Fruit fly (Drosophila melanogaster) whole organism, pupa: ENCODE data around the gene dpr9.

Experiments
- CG10348 ChIP-seq: fragments of 200-800 bp; sonication (Bioruptor generic); IDR thresholded peaks from 2 replicates; pipeline ENCODE4 v1.3.6; 2022; ENCODE audit warnings: missing biosample characterization, missing genetic modification characterization
- CG12605 ChIP-seq: fragments of 200-800 bp; sonication (Bioruptor generic); IDR thresholded peaks from 2 replicates; pipeline ENCODE4 v1.3.6; 2022; ENCODE audit warnings: missing biosample characterization, missing genetic modification characterization
- CG13204 ChIP-seq: fragments of 200-800 bp; sonication (Bioruptor generic); optimal IDR thresholded peaks from 2 replicates; lab custom pipeline; 2018; ENCODE audit warnings: missing biosample characterization, mild to moderate bottlenecking, missing genetic modification characterization, moderate library complexity
- CG14655 ChIP-seq: fragments of 200-800 bp; sonication (Bioruptor generic); optimal IDR thresholded peaks from 3 replicates; lab custom pipeline; 2017; ENCODE audit warnings: mild to moderate bottlenecking, missing biosample characterization, missing genetic modification reagents, missing genetic modification characterization
- CG15710 ChIP-seq: fragments of 200-800 bp; sonication (Bioruptor generic); optimal IDR thresholded peaks from 2 replicates; lab custom pipeline; 2018; ENCODE audit warnings: missing biosample characterization, mild to moderate bottlenecking, missing genetic modification characterization, moderate library complexity
- CG17806 ChIP-seq: fragments of 200-800 bp; sonication (Bioruptor generic); optimal IDR thresholded peaks from 2 replicates; lab custom pipeline; 2018; ENCODE audit warnings: missing biosample characterization, mild to moderate bottlenecking, missing genetic modification characterization, moderate library complexity
- CG32121 ChIP-seq: fragments of 200-800 bp; sonication (Bioruptor generic); IDR thresholded peaks from 2 replicates; pipeline ENCODE4 v1.3.6; 2022; ENCODE audit warnings: missing biosample characterization, missing genetic modification characterization
- CG34367 ChIP-seq: fragments of 200-800 bp; sonication (Bioruptor generic); optimal IDR thresholded peaks from 2 replicates; lab custom pipeline; 2018; ENCODE audit warnings: missing biosample characterization, mild to moderate bottlenecking, missing genetic modification characterization
- CG4496 ChIP-seq: fragments of 200-800 bp; sonication (Bioruptor generic); IDR thresholded peaks from 3 replicates; pipeline ENCODE4 v1.3.6; 2022; ENCODE audit warnings: missing biosample characterization, missing genetic modification characterization
- CG8159 ChIP-seq: fragments of 200-800 bp; sonication (Bioruptor generic); optimal IDR thresholded peaks from 3 replicates; lab custom pipeline; 2018; ENCODE audit warnings: missing biosample characterization, mild to moderate bottlenecking, missing genetic modification characterization, moderate library complexity
- CG8301 ChIP-seq: fragments of 200-800 bp; sonication (Bioruptor generic); optimal IDR thresholded peaks from 2 replicates; lab custom pipeline; 2018; ENCODE audit warnings: missing biosample characterization, mild to moderate bottlenecking, missing genetic modification characterization
- CG9948 ChIP-seq: fragments of 200-800 bp; sonication (Bioruptor generic); optimal IDR thresholded peaks from 2 replicates; lab custom pipeline; 2018; ENCODE audit warnings: missing biosample characterization, mild to moderate bottlenecking, missing genetic modification characterization, moderate library complexity
- D1 ChIP-seq: fragments of 200-800 bp; sonication (Bioruptor generic); optimal IDR thresholded peaks from 2 replicates; lab custom pipeline; 2018; ENCODE audit warnings: missing biosample characterization, mild to moderate bottlenecking, missing genetic modification characterization, moderate library complexity
- EcR ChIP-seq: fragments of 200-800 bp; sonication (Bioruptor generic); optimal IDR thresholded peaks from 3 replicates; lab custom pipeline; 2019; ENCODE audit warnings: missing biosample characterization, missing genetic modification characterization, mild to moderate bottlenecking, moderate library complexity, missing genetic modification reagents
- Ets98B ChIP-seq: fragments of 200-800 bp; sonication (Bioruptor generic); IDR thresholded peaks from 2 replicates; pipeline ENCODE4 v1.3.6; 2022; ENCODE audit warnings: missing biosample characterization, missing genetic modification characterization
- Pif1A ChIP-seq: fragments of 200-800 bp; sonication (Bioruptor generic); optimal IDR thresholded peaks from 3 replicates; lab custom pipeline; 2016; ENCODE audit warnings: missing biosample characterization, missing genetic modification characterization
- Pif1B ChIP-seq: fragments of 200-800 bp; sonication (Bioruptor generic); optimal IDR thresholded peaks from 3 replicates; lab custom pipeline; 2016; ENCODE audit warnings: missing biosample characterization, missing genetic modification characterization
- Snoo ChIP-seq: fragments of 200-800 bp; sonication (Bioruptor generic); optimal IDR thresholded peaks from 3 replicates; lab custom pipeline; 2017; ENCODE audit warnings: missing biosample characterization, mild to moderate bottlenecking, missing genetic modification characterization, inconsistent platforms
- fd96Ca ChIP-seq: fragments of 200-800 bp; sonication (Bioruptor generic); IDR thresholded peaks from 3 replicates; pipeline ENCODE4 v1.3.6; 2022; ENCODE audit warnings: missing biosample characterization, missing genetic modification characterization
- gl ChIP-seq: fragments of 200-800 bp; sonication (Bioruptor generic); optimal IDR thresholded peaks from 2 replicates; lab custom pipeline; 2018; ENCODE audit warnings: missing biosample characterization, mild to moderate bottlenecking, missing genetic modification characterization
- rn ChIP-seq: fragments of 200-800 bp; sonication (Bioruptor generic); IDR thresholded peaks from 2 replicates; pipeline ENCODE4 v1.3.6; 2022; ENCODE audit warnings: missing biosample characterization, missing genetic modification characterization

The dpr9 gene

DNA sequence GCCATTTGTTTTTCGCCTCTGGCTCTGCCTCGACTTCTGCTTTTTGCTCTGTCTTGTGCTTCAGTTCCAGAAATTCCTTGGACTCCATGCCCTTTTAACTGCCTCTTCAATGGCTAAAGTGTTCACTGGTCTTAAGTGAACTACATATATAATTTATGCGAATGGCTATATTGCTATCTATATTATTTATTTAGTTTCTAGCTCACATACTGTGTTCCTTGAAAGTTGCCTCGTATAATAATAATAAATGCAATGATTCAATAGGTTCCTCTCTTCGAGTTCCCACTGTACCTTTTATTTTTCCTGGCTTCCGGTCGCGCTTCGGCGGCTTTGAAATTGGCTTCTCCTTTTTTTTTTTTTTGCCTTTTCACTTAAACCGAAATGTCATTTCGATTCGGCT, 42.7 kb upstream of the dpr9 start:
- TF ChIP-seq CG12605 (GFP tag; lab: Robert Waterston, UW), result no peak
- TF ChIP-seq Snoo, result no peak
- no peak for TF ChIP-seq CG4496 (GFP tag; lab: Robert Waterston, UW)
- no peak for TF ChIP-seq CG13204 (GFP tag; lab: Kevin White, UChicago)
- no peak for TF ChIP-seq CG34367 (tag; lab: Kevin White, UChicago)
- TF ChIP-seq fd96Ca (GFP tag; lab: Robert Waterston, UW), result no peak
- TF ChIP-seq CG15710, result no peak
- no peak for TF ChIP-seq Pif1A
- TF ChIP-seq rn (GFP tag; lab: Robert Waterston, UW), result no peak
- TF ChIP-seq Pif1B, result no peak
- no peak for TF ChIP-seq CG32121 (GFP tag; lab: Robert Waterston, UW)
- no peak for TF ChIP-seq CG8301
- TF ChIP-seq gl (tag; lab: Kevin White, UChicago), result no peak
- no peak for TF ChIP-seq CG9948 (tag; lab: Kevin White, UChicago)
- TF ChIP-seq EcR (GFP tag; lab: Kevin White, UChicago), result no peak
- no peak for TF ChIP-seq CG10348 (GFP tag; lab: Robert Waterston, UW)
- TF ChIP-seq CG17806, result no peak
- no peak for TF ChIP-seq Ets98B
- TF ChIP-seq CG8159, result no peak

DNA sequence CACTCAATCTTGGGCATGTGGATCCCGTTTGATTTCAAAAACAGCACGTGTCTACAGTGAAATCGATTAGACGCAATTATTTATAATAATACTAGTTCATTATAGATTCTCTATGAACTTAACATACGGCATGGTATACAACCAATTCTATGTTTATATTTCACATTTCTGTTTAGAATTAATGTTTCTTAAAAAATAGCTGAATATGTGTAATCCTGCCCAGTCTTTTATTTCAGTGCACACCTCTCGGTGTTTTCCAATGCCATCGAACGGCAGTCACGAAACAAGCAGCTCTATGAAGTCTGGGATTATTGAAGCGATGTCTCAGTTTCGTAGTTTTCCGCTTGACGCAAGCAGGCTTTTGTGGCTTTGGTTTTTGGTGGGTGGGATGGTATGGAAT, 40.8 kb upstream of the dpr9 start:
- TF ChIP-seq EcR (GFP tag; lab: Kevin White, UChicago), result no peak
- no peak for TF ChIP-seq CG9948 (tag; lab: Kevin White, UChicago)
- TF ChIP-seq fd96Ca (GFP tag; lab: Robert Waterston, UW), result no peak
- no peak for TF ChIP-seq CG13204 (GFP tag; lab: Kevin White, UChicago)
- TF ChIP-seq Ets98B, result no peak
- no peak for TF ChIP-seq D1

DNA sequence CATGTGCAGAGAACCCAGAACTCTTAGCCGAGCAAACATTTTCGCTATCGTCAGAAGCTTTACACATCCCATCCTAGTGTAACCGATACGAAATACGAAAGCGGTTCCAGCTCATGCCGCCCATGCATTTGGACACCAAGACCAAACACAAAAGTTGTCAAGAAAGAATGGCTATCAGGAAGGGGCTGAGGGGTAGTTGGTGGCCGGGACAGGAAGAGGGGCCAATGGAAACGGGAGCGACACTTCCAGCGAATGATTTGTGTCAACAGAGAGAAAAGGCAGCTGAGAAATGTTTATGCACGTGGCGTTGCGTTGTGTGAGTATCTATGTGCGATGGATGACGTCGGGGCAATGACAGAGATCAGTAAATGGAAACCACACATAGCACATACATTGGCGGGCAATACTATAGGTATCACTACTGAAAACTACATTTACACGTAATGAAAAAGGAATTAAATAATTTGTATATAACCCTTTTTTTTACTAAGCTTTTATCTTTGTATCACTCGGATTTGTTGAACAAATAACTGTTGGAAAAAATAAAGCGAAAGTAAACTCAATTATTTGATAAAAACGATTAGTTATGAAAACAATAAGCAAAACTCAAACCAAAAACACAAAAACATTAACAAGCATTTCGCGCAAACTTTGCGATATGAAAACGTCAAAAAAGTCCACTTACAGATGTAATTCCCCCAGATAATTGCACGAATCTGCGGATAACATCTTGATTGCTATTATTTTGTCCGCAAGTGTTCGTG, 37.6 kb upstream of the dpr9 start:
- no peak for TF ChIP-seq CG12605 (GFP tag; lab: Robert Waterston, UW)
- TF ChIP-seq CG17806, result peak; percentile 66
- TF ChIP-seq CG4496 (GFP tag; lab: Robert Waterston, UW), result 0 out of 3 replicates have a peak, but pooled peaks have one; percentile 17
- TF ChIP-seq D1, result peak; percentile 58
- TF ChIP-seq Snoo, result peak; percentile 20
- peak; percentile 81 for TF ChIP-seq CG15710
- TF ChIP-seq fd96Ca (GFP tag; lab: Robert Waterston, UW), result peak; percentile 66; the same call in 2 of the 3 replicates
- peak; percentile 39 for TF ChIP-seq gl (tag; lab: Kevin White, UChicago)
- peak; percentile 91 for TF ChIP-seq CG8301
- peak; percentile 40; the same call in 1 of the 2 replicates for TF ChIP-seq Ets98B
- TF ChIP-seq rn (GFP tag; lab: Robert Waterston, UW), result no peak
- TF ChIP-seq CG14655, result peak; percentile 95
- TF ChIP-seq Pif1A, result peak; percentile 83
- TF ChIP-seq CG10348 (GFP tag; lab: Robert Waterston, UW), result no peak
- peak; percentile 50; the same call in 1 of the 2 replicates for TF ChIP-seq CG32121 (GFP tag; lab: Robert Waterston, UW)
- peak; percentile 84 for TF ChIP-seq CG9948 (tag; lab: Kevin White, UChicago)
- TF ChIP-seq Pif1B, result peak; percentile 67
- TF ChIP-seq EcR (GFP tag; lab: Kevin White, UChicago), result peak; percentile 53
- TF ChIP-seq CG8159, result peak; percentile 87
- no peak for TF ChIP-seq CG13204 (GFP tag; lab: Kevin White, UChicago)
- peak; percentile 64 for TF ChIP-seq CG34367 (tag; lab: Kevin White, UChicago)

DNA sequence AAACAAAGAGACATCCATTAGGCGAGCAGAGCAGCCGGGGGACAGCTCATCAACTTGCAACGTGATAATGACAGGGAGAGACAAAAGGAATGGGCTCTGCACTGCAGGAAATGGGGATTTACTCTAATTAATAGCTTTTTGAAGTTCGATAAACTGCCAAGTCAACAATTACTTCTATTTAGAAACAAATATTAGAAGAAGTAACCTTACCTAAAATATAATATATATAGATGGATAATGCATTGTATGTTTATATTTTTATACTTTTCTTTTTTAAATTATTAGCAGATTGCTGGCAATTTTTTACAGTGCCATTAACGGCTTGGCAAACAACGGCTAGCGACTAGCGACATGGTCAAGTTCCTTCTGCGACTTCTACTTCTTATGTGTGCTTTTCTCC, 36.6 kb upstream of the dpr9 start:
- TF ChIP-seq CG14655, result peak; percentile 77
- no peak for TF ChIP-seq rn (GFP tag; lab: Robert Waterston, UW)
- TF ChIP-seq fd96Ca (GFP tag; lab: Robert Waterston, UW), result no peak
- TF ChIP-seq Ets98B, result peak; percentile 28; the same call in 1 of the 2 replicates
- peak; percentile 73 for TF ChIP-seq CG8301
- no peak for TF ChIP-seq Pif1B
- no peak for TF ChIP-seq CG12605 (GFP tag; lab: Robert Waterston, UW)
- TF ChIP-seq CG8159, result peak; percentile 42
- TF ChIP-seq CG9948 (tag; lab: Kevin White, UChicago), result peak; percentile 54
- TF ChIP-seq Snoo, result no peak
- no peak for TF ChIP-seq EcR (GFP tag; lab: Kevin White, UChicago)
- TF ChIP-seq CG15710, result peak; percentile 14
- no peak for TF ChIP-seq CG32121 (GFP tag; lab: Robert Waterston, UW)
- TF ChIP-seq CG4496 (GFP tag; lab: Robert Waterston, UW), result peak; percentile 41; the same call in 2 of the 3 replicates
- peak; percentile 36 for TF ChIP-seq CG17806

DNA sequence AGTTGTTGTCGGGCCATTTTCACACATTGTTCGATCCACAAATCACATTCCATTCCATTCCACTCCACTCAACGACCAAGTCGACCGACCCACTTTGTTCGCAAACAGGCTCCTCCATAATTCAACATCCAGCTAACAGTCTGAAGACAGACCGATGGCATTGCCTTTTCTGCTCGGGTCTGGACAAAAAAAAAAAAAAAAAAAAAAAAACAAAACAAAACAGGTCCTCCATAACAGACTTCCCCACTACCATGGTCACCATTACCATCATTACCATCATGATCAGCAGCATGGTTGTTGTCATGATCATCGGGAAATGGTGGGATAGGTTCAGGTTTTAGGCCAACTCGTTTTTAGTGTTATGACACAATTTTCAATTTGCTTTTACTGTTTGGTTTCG, 35.2 kb upstream of the dpr9 start:
- TF ChIP-seq gl (tag; lab: Kevin White, UChicago) (no peak), CG4496 (GFP tag; lab: Robert Waterston, UW) (peak; percentile 62; the same call in 2 of the 3 replicates), CG13204 (GFP tag; lab: Kevin White, UChicago) (peak; percentile 31), CG15710 (peak; percentile 30), Snoo (peak; percentile 37), EcR (GFP tag; lab: Kevin White, UChicago) (peak; percentile 75), CG10348 (GFP tag; lab: Robert Waterston, UW) (no peak), rn (GFP tag; lab: Robert Waterston, UW) (no peak), CG32121 (GFP tag; lab: Robert Waterston, UW) (0 out of 2 replicates have a peak, but pooled peaks have one; percentile 14), Pif1B (peak; percentile 76), fd96Ca (GFP tag; lab: Robert Waterston, UW) (peak; percentile 59; the same call in 1 of the 3 replicates), Pif1A (peak; percentile 69), CG9948 (tag; lab: Kevin White, UChicago) (peak; percentile 20), Ets98B (peak; percentile 22; the same call in 1 of the 2 replicates), CG14655 (no peak), CG17806 (no peak), CG8159 (peak; percentile 27), CG12605 (GFP tag; lab: Robert Waterston, UW) (peak; percentile 70; the same call in 1 of the 2 replicates), CG34367 (tag; lab: Kevin White, UChicago) (peak; percentile 40)
